Fruit fly (Drosophila melanogaster) whole organism, wandering third instar larva: Measurements from ENCODE around the gene Lrch.
A peak's percentile ranks its signal among the peaks of the same experiment; 100 is the strongest.

Experiments
- Abd-B ChIP-seq: fragments of >200 bp; optimal IDR thresholded peaks from 2 replicates; lab custom pipeline; 2017; ENCODE audit warnings: missing biosample characterization, missing genetic modification characterization
- CG32264 ChIP-seq: fragments of 200-800 bp; sonication (Bioruptor generic); optimal IDR thresholded peaks from 2 replicates; lab custom pipeline; 2016; ENCODE audit warnings: missing biosample characterization, missing genetic modification characterization
- CG9705 ChIP-seq: fragments of 200-800 bp; sonication (Bioruptor generic); optimal IDR thresholded peaks from 2 replicates; lab custom pipeline; 2018; ENCODE audit warnings: missing biosample characterization, mild to moderate bottlenecking, missing genetic modification characterization
- CrebA ChIP-seq: fragments of 200-800 bp; sonication (Bioruptor generic); optimal IDR thresholded peaks from 2 replicates; lab custom pipeline; 2016; ENCODE audit warnings: missing biosample characterization, mild to moderate bottlenecking, missing genetic modification characterization, borderline replicate concordance
- Dfd ChIP-seq: fragments of >200 bp; optimal IDR thresholded peaks from 2 replicates; lab custom pipeline; 2017; ENCODE audit warnings: missing biosample characterization, missing genetic modification characterization
- Dif ChIP-seq: fragments of 200-275, 200-300 bp; sonication (Bioruptor generic); optimal IDR thresholded peaks from 2 replicates; lab custom pipeline; 2018; ENCODE audit warnings: missing biosample characterization, missing genetic modification characterization; ENCODE audit not compliant: partially characterized antibody
- GATAd ChIP-seq: sonication (Bioruptor generic); optimal IDR thresholded peaks from 2 replicates; lab custom pipeline; 2016; ENCODE audit warnings: missing biosample characterization, missing genetic modification characterization
- HLH106 ChIP-seq: fragments of 200-800 bp; optimal IDR thresholded peaks from 3 replicates; lab custom pipeline; 2019; ENCODE audit warnings: missing biosample characterization, mild to moderate bottlenecking, missing genetic modification characterization, moderate library complexity
- Hnf4 ChIP-seq: fragments of 200-800 bp; sonication (Bioruptor generic); optimal IDR thresholded peaks from 2 replicates; lab custom pipeline; 2016; ENCODE audit warnings: missing biosample characterization, mild to moderate bottlenecking, missing genetic modification characterization
- Hr78 ChIP-seq: fragments of >200 bp; optimal IDR thresholded peaks from 2 replicates; lab custom pipeline; 2017; ENCODE audit warnings: missing biosample characterization, missing genetic modification characterization
- Hr83 ChIP-seq: fragments of 200-300 bp; sonication (Bioruptor generic); optimal IDR thresholded peaks from 2 replicates; lab custom pipeline; 2016; ENCODE audit warnings: missing biosample characterization, mild to moderate bottlenecking, missing genetic modification characterization, moderate library complexity; ENCODE audit not compliant: poor library complexity, severe bottlenecking
- Jra ChIP-seq: sonication (Bioruptor generic); optimal IDR thresholded peaks from 2 replicates; lab custom pipeline; 2016; ENCODE audit warnings: missing biosample characterization, missing genetic modification characterization
- Mio ChIP-seq: sonication (Bioruptor generic); optimal IDR thresholded peaks from 2 replicates; lab custom pipeline; 2016; ENCODE audit warnings: missing biosample characterization, missing genetic modification characterization
- Myc ChIP-seq: fragments of >200 bp; optimal IDR thresholded peaks from 2 replicates; lab custom pipeline; 2017
- N ChIP-seq: fragments of >200 bp; optimal IDR thresholded peaks from 2 replicates; lab custom pipeline; 2018; ENCODE audit warnings: missing biosample characterization, missing external identifiers, missing genetic modification characterization
- OdsH ChIP-seq: fragments of 200-800 bp; sonication (Bioruptor generic); optimal IDR thresholded peaks from 2 replicates; lab custom pipeline; 2016; ENCODE audit warnings: missing biosample characterization, mild to moderate bottlenecking, missing genetic modification characterization
- Rel ChIP-seq, 2 experiments: fragments of 200-800 bp; sonication (Bioruptor generic) in 1 of 2; optimal IDR thresholded peaks; 2 replicates in 1 of 2; 3 replicates in 1 of 2; lab custom pipeline; 2016 to 2019; ENCODE audit warnings: mild to moderate bottlenecking in 2 of 2, missing biosample characterization in 2 of 2, missing genetic modification characterization in 2 of 2, moderate library complexity in 1 of 2
- Sp1 ChIP-seq: fragments of 200-800 bp; sonication (Bioruptor generic); optimal IDR thresholded peaks from 3 replicates; lab custom pipeline; 2019; ENCODE audit warnings: missing biosample characterization, mild to moderate bottlenecking, missing genetic modification characterization, moderate library complexity
- Vsx2 ChIP-seq: fragments of 200-300, 225-300 bp; sonication (Bioruptor generic); optimal IDR thresholded peaks from 2 replicates; lab custom pipeline; 2018; ENCODE audit warnings: missing biosample characterization, missing genetic modification characterization; ENCODE audit not compliant: partially characterized antibody
- br ChIP-seq: fragments of 200-800 bp; sonication (Bioruptor generic); optimal IDR thresholded peaks from 2 replicates; lab custom pipeline; 2016; ENCODE audit warnings: missing biosample characterization, missing genetic modification characterization
- brk ChIP-seq: fragments of 200-800 bp; sonication (Bioruptor generic); optimal IDR thresholded peaks from 2 replicates; lab custom pipeline; 2016; ENCODE audit warnings: missing biosample characterization, mild to moderate bottlenecking, missing genetic modification characterization
- dl ChIP-seq, 2 experiments: fragments of 175-275, 200-275 bp in 1 of 2; fragments of 200-275 bp in 1 of 2; sonication (Bioruptor generic); optimal IDR thresholded peaks; lab custom pipeline; 2018; ENCODE audit warnings: mild to moderate bottlenecking in 2 of 2, missing biosample characterization in 2 of 2, missing genetic modification characterization in 2 of 2, moderate library complexity in 2 of 2; ENCODE audit not compliant: partially characterized antibody in 2 of 2, insufficient read depth in 1 of 2
- dmrt93B ChIP-seq: fragments of 200-800 bp; sonication (Bioruptor generic); optimal IDR thresholded peaks from 2 replicates; lab custom pipeline; 2018; ENCODE audit warnings: missing biosample characterization, mild to moderate bottlenecking, missing genetic modification characterization
- dsf ChIP-seq: sonication (Bioruptor generic); optimal IDR thresholded peaks from 2 replicates; lab custom pipeline; 2016; ENCODE audit warnings: missing biosample characterization, missing genetic modification characterization, borderline replicate concordance
- ey ChIP-seq: fragments of 200-800 bp; sonication (Bioruptor generic); optimal IDR thresholded peaks from 2 replicates; lab custom pipeline; 2016; ENCODE audit warnings: missing biosample characterization, missing genetic modification characterization
- foxo ChIP-seq, 2 experiments: fragments of 200-800 bp; sonication (Bioruptor generic); optimal IDR thresholded peaks; 2 replicates in 1 of 2; 3 replicates in 1 of 2; lab custom pipeline; 2016 to 2017; ENCODE audit warnings: missing biosample characterization in 2 of 2, missing genetic modification characterization in 2 of 2
- fru ChIP-seq: fragments of 200-800 bp; sonication (Bioruptor generic); optimal IDR thresholded peaks from 3 replicates; lab custom pipeline; 2016; ENCODE audit warnings: missing biosample characterization, mild to moderate bottlenecking, missing genetic modification characterization
- h ChIP-seq: fragments of 200-800 bp; sonication (Bioruptor generic); optimal IDR thresholded peaks from 3 replicates; lab custom pipeline; 2016; ENCODE audit warnings: missing biosample characterization, mild to moderate bottlenecking, missing genetic modification characterization
- jim ChIP-seq: fragments of 175-275, 200-325 bp; sonication (Bioruptor generic); optimal IDR thresholded peaks from 2 replicates; lab custom pipeline; 2016; ENCODE audit warnings: missing biosample characterization, mild to moderate bottlenecking, missing genetic modification characterization
- lola ChIP-seq: fragments of >200 bp; optimal IDR thresholded peaks from 2 replicates; lab custom pipeline; 2017; ENCODE audit warnings: missing biosample characterization, missing genetic modification characterization
- pan ChIP-seq: fragments of >200 bp; optimal IDR thresholded peaks from 2 replicates; lab custom pipeline; 2017
- psq ChIP-seq: fragments of 200-800 bp; sonication (Bioruptor generic); optimal IDR thresholded peaks from 3 replicates; lab custom pipeline; 2017; ENCODE audit warnings: missing biosample characterization, mild to moderate bottlenecking, missing genetic modification characterization, moderate library complexity
- rgr ChIP-seq: fragments of 200-800 bp; sonication (Bioruptor generic); optimal IDR thresholded peaks from 3 replicates; lab custom pipeline; 2016; ENCODE audit warnings: missing biosample characterization, mild to moderate bottlenecking, missing genetic modification characterization
- sage ChIP-seq: fragments of 200-800 bp; sonication (Bioruptor generic); optimal IDR thresholded peaks from 2 replicates; lab custom pipeline; 2016; ENCODE audit warnings: missing biosample characterization, mild to moderate bottlenecking, missing genetic modification characterization
- sv ChIP-seq: fragments of 200-800 bp; sonication (Bioruptor generic); optimal IDR thresholded peaks from 3 replicates; lab custom pipeline; 2016; ENCODE audit warnings: missing biosample characterization, missing genetic modification characterization
- tai ChIP-seq: sonication (Bioruptor generic); optimal IDR thresholded peaks from 2 replicates; lab custom pipeline; 2016; ENCODE audit warnings: missing biosample characterization, missing genetic modification characterization
- usp ChIP-seq: fragments of >200 bp; optimal IDR thresholded peaks from 2 replicates; lab custom pipeline; 2017; ENCODE audit warnings: missing biosample characterization, missing genetic modification characterization
- woc ChIP-seq: sonication (Bioruptor generic); optimal IDR thresholded peaks from 2 replicates; lab custom pipeline; 2016; ENCODE audit warnings: missing biosample characterization, mild to moderate bottlenecking, missing genetic modification characterization

Gene Lrch

dm6 chr2L:17430602-17431358, 46.9 kb upstream of the Lrch start:
- TF ChIP-seq fru (GFP tag; lab: Kevin White, UChicago), result no peak
- TF ChIP-seq GATAd (GFP tag; lab: Kevin White, UChicago), result no peak
- TF ChIP-seq sv (GFP tag; lab: Kevin White, UChicago), result no peak
- no peak for TF ChIP-seq Rel (GFP tag; optimal IDR thresholded peaks at IDR 0.05; lab: Kevin White, UChicago)
- peak; percentile 93 for TF ChIP-seq Rel (tag; optimal IDR thresholded peaks at IDR 0.05; lab: Kevin White, UChicago)
- TF ChIP-seq psq (GFP tag; lab: Kevin White, UChicago), result no peak
- TF ChIP-seq OdsH, result no peak
- no peak for TF ChIP-seq Abd-B
- TF ChIP-seq N, result no peak
- TF ChIP-seq foxo (GFP tag; optimal IDR thresholded peaks at IDR 0.05; lab: Kevin White, UChicago), result no peak
- TF ChIP-seq Myc (lab: Kevin White, UChicago), result no peak
- TF ChIP-seq dsf, result no peak
- peak; percentile 1 for TF ChIP-seq Jra (GFP tag; lab: Kevin White, UChicago)
- TF ChIP-seq Vsx2, result no peak
- no peak for TF ChIP-seq brk (GFP tag; lab: Kevin White, UChicago)
- TF ChIP-seq sage (GFP tag; lab: Kevin White, UChicago), result no peak
- peak; percentile 69 for TF ChIP-seq Dif
- no peak for TF ChIP-seq Mio (GFP tag; lab: Kevin White, UChicago)
- TF ChIP-seq dl (GFP tag; optimal IDR thresholded peaks at IDR 0.05; lab: Kevin White, UChicago; ENCODE audit: insufficient read depth in 1 of 2, partially characterized antibody in 2 of 2), result peak; percentile 50 to 71
- no peak for TF ChIP-seq pan
- no peak for TF ChIP-seq Dfd (GFP tag; lab: Kevin White, UChicago)
- no peak for TF ChIP-seq HLH106
- no peak for TF ChIP-seq CG32264
- TF ChIP-seq tai, result no peak
- no peak for TF ChIP-seq rgr (GFP tag; lab: Kevin White, UChicago)
- no peak for TF ChIP-seq Hnf4 (GFP tag; lab: Kevin White, UChicago)

dm6 chr2L:17429788-17430587, 46.1 kb upstream of the Lrch start:
- TF ChIP-seq rgr (GFP tag; lab: Kevin White, UChicago) (peak; percentile 91), br (GFP tag; lab: Kevin White, UChicago) (peak; percentile 85), Dif (peak; percentile 98), woc (peak; percentile 48), ey (peak; percentile 81), pan (no peak), lola (GFP tag; lab: Kevin White, UChicago) (no peak), Rel (GFP tag; optimal IDR thresholded peaks at IDR 0.05; lab: Kevin White, UChicago) (no peak), Rel (tag; optimal IDR thresholded peaks at IDR 0.05; lab: Kevin White, UChicago) (peak; percentile 65), usp (GFP tag; lab: Kevin White, UChicago) (no peak), Mio (GFP tag; lab: Kevin White, UChicago) (no peak), dsf (peak; percentile 65), Hr83 (peak; percentile 33), N (no peak), Abd-B (no peak), CrebA (no peak), sage (GFP tag; lab: Kevin White, UChicago) (peak; percentile 12), dmrt93B (GFP tag; lab: Kevin White, UChicago) (peak; percentile 95), dl (GFP tag; optimal IDR thresholded peaks at IDR 0.05; lab: Kevin White, UChicago; ENCODE audit: insufficient read depth in 1 of 2, partially characterized antibody in 2 of 2) (peak; percentile 80 to 93), sv (GFP tag; lab: Kevin White, UChicago) (peak; percentile 10), Myc (lab: Kevin White, UChicago) (no peak), OdsH (peak; percentile 86), Jra (GFP tag; lab: Kevin White, UChicago) (peak; percentile 84), jim (GFP tag; lab: Kevin White, UChicago) (no peak), Sp1 (GFP tag; lab: Kevin White, UChicago) (peak; percentile 98), fru (GFP tag; lab: Kevin White, UChicago) (peak; percentile 92), Hnf4 (GFP tag; lab: Kevin White, UChicago) (peak; percentile 83), Dfd (GFP tag; lab: Kevin White, UChicago) (no peak), brk (GFP tag; lab: Kevin White, UChicago) (peak; percentile 93), HLH106 (peak; percentile 97), GATAd (GFP tag; lab: Kevin White, UChicago) (no peak), tai (peak; percentile 56), Hr78 (GFP tag; lab: Kevin White, UChicago) (no peak), foxo (GFP tag; optimal IDR thresholded peaks at IDR 0.05; lab: Kevin White, UChicago) (peak in 1 of 2 experiments; percentile 96), Vsx2 (peak; percentile 12), CG9705 (GFP tag; lab: Kevin White, UChicago) (peak; percentile 75), h (GFP tag; lab: Kevin White, UChicago) (peak; percentile 54), psq (GFP tag; lab: Kevin White, UChicago) (peak; percentile 97), CG32264 (no peak)
